Worm (Caenorhabditis elegans) whole organism, L4 larva: ENCODE measurements around the gene unc-97.

Source experiments
- ces-1 ChIP-seq: fragments of 150-350 bp; sonication (generic microtip); optimal IDR thresholded peaks from 4 replicates; lab custom pipeline; 2014; ENCODE audit warnings: missing biosample characterization, missing genetic modification reagents, missing genetic modification characterization
- egl-27 ChIP-seq: sonication (generic microtip); optimal IDR thresholded peaks from 3 replicates; lab custom pipeline; 2017; ENCODE audit warnings: missing biosample characterization, missing genetic modification reagents, missing genetic modification characterization
- fkh-10 ChIP-seq: fragments of 150-350 bp; optimal IDR thresholded peaks from 2 replicates; lab custom pipeline; 2014; ENCODE audit warnings: missing biosample characterization, missing genetic modification reagents, missing genetic modification characterization
- fos-1 ChIP-seq: fragments of 150-350 bp; optimal IDR thresholded peaks from 2 replicates; lab custom pipeline; 2014; ENCODE audit warnings: missing biosample characterization, missing genetic modification characterization
- nhr-11 ChIP-seq: fragments of 150-350 bp; optimal IDR thresholded peaks from 2 replicates; lab custom pipeline; 2014; ENCODE audit warnings: missing biosample characterization, missing genetic modification characterization
- unc-62 ChIP-seq, 3 experiments: fragments of 150-350 bp in 1 of 3; sonication (generic microtip); optimal IDR thresholded peaks in 2 of 3; peaks in 1 of 3; 1 replicate in 1 of 3; 2 replicates in 2 of 3; lab custom pipeline; 2014 to 2017; ENCODE audit warnings: missing biosample characterization in 3 of 3, missing genetic modification characterization in 3 of 3, missing genetic modification reagents in 3 of 3, missing genotype in 1 of 3
- zfp-2 ChIP-seq: sonication (generic microtip); optimal IDR thresholded peaks from 2 replicates; lab custom pipeline; 2016; ENCODE audit warnings: mild to moderate bottlenecking, missing genetic modification characterization, missing compliant biosample characterization

ce11 chrX:5628432-5628977 is 35.6 kb downstream of the unc-97 start:
- peak in 1 of 2 experiments; percentile 95 for TF ChIP-seq unc-62 (GFP tag; optimal IDR thresholded peaks at IDR 0.05 in 1 of 2; lab: Kevin White, UChicago)
- TF ChIP-seq unc-62 (tag; optimal IDR thresholded peaks at IDR 0.05; lab: Kevin White, UChicago): no peak
- TF ChIP-seq egl-27 (tag; lab: Kevin White, UChicago): no peak
- TF ChIP-seq fkh-10 (GFP tag; lab: Kevin White, UChicago): no peak
- TF ChIP-seq nhr-11: no peak
- TF ChIP-seq zfp-2 (tag; lab: Kevin White, UChicago): no peak
- TF ChIP-seq fos-1 (tag; lab: Kevin White, UChicago): no peak
- TF ChIP-seq ces-1 (GFP tag; lab: Kevin White, UChicago): no peak
